Worm (Caenorhabditis elegans): Measurements from ENCODE around the gene clec-216.

DNA sequence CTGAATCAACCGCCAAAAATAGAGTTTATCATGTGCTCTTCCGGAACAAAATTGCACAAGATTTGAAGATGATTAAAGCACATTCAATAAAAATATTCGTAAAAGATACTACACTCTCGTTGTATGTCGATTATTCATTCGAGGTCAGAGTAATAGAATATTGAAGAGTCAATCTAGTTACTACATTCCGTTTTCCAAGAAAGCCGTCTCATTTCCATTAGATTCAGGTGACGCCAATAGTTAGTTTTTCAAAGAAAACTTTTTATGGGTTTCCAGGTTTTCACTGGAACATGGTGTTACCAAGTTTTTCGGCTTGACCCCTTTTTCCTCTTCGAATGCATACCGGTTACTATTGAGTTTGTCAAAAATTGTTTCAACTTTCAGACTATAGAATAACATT is 17.8 kb upstream of the clec-216 start:
- TF ChIP-seq nhr-77 (tag; optimal IDR thresholded peaks at IDR 0.05): no peak
- no peak for TF ChIP-seq elt-1 (tag; optimal IDR thresholded peaks at IDR 0.05)
- TF ChIP-seq ztf-1 (GFP tag; conservative IDR thresholded peaks at IDR 0.05): no peak
- no peak for TF ChIP-seq nhr-6 (tag; optimal IDR thresholded peaks at IDR 0.05)
- no peak for TF ChIP-seq mdl-1 (tag; optimal IDR thresholded peaks at IDR 0.05)
- no peak for TF ChIP-seq zag-1 (tag; optimal IDR thresholded peaks at IDR 0.05)
- no peak for TF ChIP-seq egl-27 (tag; optimal IDR thresholded peaks at IDR 0.05)
- no peak for TF ChIP-seq ama-1 (optimal IDR thresholded peaks at IDR 0.05)
- no peak for TF ChIP-seq unc-62 (GFP tag; optimal IDR thresholded peaks at IDR 0.05)

All from whole organism, L2 larva.